Worm (Caenorhabditis elegans): ENCODE measurements around the gene cul-6.

cul-6 gene

ce11 chrIV:12581046-12581445, 9.2 kb downstream of the cul-6 start, which contains the start of gene K08E7.6:
Gene K08E7.6, minus strand, starts transcription at chrIV:12581146.
- TF ChIP-seq unc-62 (GFP tag; optimal IDR thresholded peaks at IDR 0.05 in 1 of 2) (peak in 1 of 2 experiments; percentile 37), unc-62 (tag; optimal IDR thresholded peaks at IDR 0.05) (no peak), zag-1 (tag; optimal IDR thresholded peaks at IDR 0.05) (no peak), hmg-1.1 (GFP tag; IDR thresholded peaks at IDR 0.05) (no peak)

- no peak for TF ChIP-seq lir-3 (tag; optimal IDR thresholded peaks at IDR 0.05)
- TF ChIP-seq F26F4.8 (GFP tag; conservative IDR thresholded peaks at IDR 0.05), result no peak
- TF ChIP-seq aha-1 (tag), result peak; percentile 92
- TF ChIP-seq zip-2 (tag; optimal IDR thresholded peaks at IDR 0.05), result no peak
- TF ChIP-seq php-3 (GFP tag; IDR thresholded peaks at IDR 0.05), result no peak
- no peak for TF ChIP-seq lin-38 (GFP tag; IDR thresholded peaks at IDR 0.05)
- TF ChIP-seq Y48G9A.11 (GFP tag; IDR thresholded peaks at IDR 0.05), result no peak
- no peak for TF ChIP-seq snpc-4 (tag; optimal IDR thresholded peaks at IDR 0.05)
These were observed 16.0 kb downstream of the cul-6 start for ce11 chrIV:12574265-12574664.

- TF ChIP-seq aha-1 (tag) (peak; percentile 88), jun-1 (tag; optimal IDR thresholded peaks at IDR 0.05) (no peak), skn-1 (tag; optimal IDR thresholded peaks at IDR 0.05) (no peak), nhr-42 (GFP tag; IDR thresholded peaks at IDR 0.05) (no peak), unc-130 (GFP tag; optimal IDR thresholded peaks at IDR 0.05) (no peak)
These were observed 17.2 kb downstream of the cul-6 start, which contains the start of gene K08E7.5 for ce11 chrIV:12573068-12573467. Gene K08E7.5, plus strand, starts transcription at chrIV:12573368.

ce11 chrIV:12571047-12571446, 19.2 kb downstream of the cul-6 start, which contains the start of gene K08E7.4:
Gene K08E7.4, minus strand, starts transcription at chrIV:12571147.
- TF ChIP-seq F26F4.8 (GFP tag; conservative IDR thresholded peaks at IDR 0.05) (no peak), fkh-10 (GFP tag; optimal IDR thresholded peaks at IDR 0.05) (no peak), F37D6.2 (tag; optimal IDR thresholded peaks at IDR 0.05) (no peak), fos-1 (tag; optimal IDR thresholded peaks at IDR 0.05) (no peak), nhr-76 (tag; optimal IDR thresholded peaks at IDR 0.05) (no peak), zip-11 (GFP tag; IDR thresholded peaks at IDR 0.05) (no peak), snpc-1.2 (GFP tag; IDR thresholded peaks at IDR 0.05) (no peak), ces-1 (GFP tag; optimal IDR thresholded peaks at IDR 0.05) (no peak), ceh-82 (tag; optimal IDR thresholded peaks at IDR 0.05) (no peak), daf-16 (GFP tag; optimal IDR thresholded peaks at IDR 0.05) (no peak), daf-16 (tag; optimal IDR thresholded peaks at IDR 0.05) (no peak), F49E8.2 (tag; optimal IDR thresholded peaks at IDR 0.05; ENCODE audit: borderline replicate concordance) (no peak), mdt-29 (GFP tag; IDR thresholded peaks at IDR 0.05) (no peak), unc-130 (GFP tag; optimal IDR thresholded peaks at IDR 0.05) (no peak), mxl-3 (GFP tag; optimal IDR thresholded peaks at IDR 0.05) (no peak), aly-2 (tag; optimal IDR thresholded peaks at IDR 0.05) (no peak), attf-4 (tag; optimal IDR thresholded peaks at IDR 0.05) (no peak), nhr-11 (tag; optimal IDR thresholded peaks at IDR 0.05) (no peak), madf-9 (GFP tag; conservative IDR thresholded peaks at IDR 0.05) (no peak), gei-8 (GFP tag; optimal IDR thresholded peaks at IDR 0.05) (no peak), duxl-1 (tag; optimal IDR thresholded peaks at IDR 0.05; ENCODE audit: poor library complexity) (no peak)

- TF ChIP-seq ceh-28 (tag; optimal IDR thresholded peaks at IDR 0.05) (no peak), ctbp-1 (GFP tag; IDR thresholded peaks at IDR 0.05) (no peak), unc-62 (GFP tag; optimal IDR thresholded peaks at IDR 0.05 in 1 of 2) (no peak), unc-62 (tag; optimal IDR thresholded peaks at IDR 0.05) (no peak), dmd-8 (GFP tag; IDR thresholded peaks at IDR 0.05) (peak; percentile 20; the same call in 1 of the 2 replicates), Y5F2A.4 (GFP tag; optimal IDR thresholded peaks at IDR 0.05) (peak; percentile 6), zfp-3 (GFP tag; conservative IDR thresholded peaks at IDR 0.05) (no peak), daf-12 (tag; optimal IDR thresholded peaks at IDR 0.05) (no peak), dmd-6 (GFP tag; IDR thresholded peaks at IDR 0.05) (no peak), spr-1 (tag; optimal IDR thresholded peaks at IDR 0.05) (no peak), nhr-102 (tag; optimal IDR thresholded peaks at IDR 0.05) (no peak), attf-4 (tag; optimal IDR thresholded peaks at IDR 0.05) (no peak), lin-15B (tag; optimal IDR thresholded peaks at IDR 0.05) (no peak)
These were observed 19.7 kb downstream of the cul-6 start for ce11 chrIV:12570546-12570945.

All from whole organism, L4 larva.